Worm (Caenorhabditis elegans) whole organism, dauer: Measurements from ENCODE around the gene cah-4.

ENCODE experiments used
- unc-62 ChIP-seq: sonication (generic microtip); optimal IDR thresholded peaks from 2 replicates; lab custom pipeline; 2017; ENCODE audit warnings: missing biosample characterization, missing genetic modification reagents, missing genetic modification characterization

cah-4 gene

ce11 chrX:13556066-13556465, 13.7 kb downstream of the cah-4 start, which contains the start of gene glb-20:
glb-20 (minus strand) TSS chrX:13556166.
- no peak for TF ChIP-seq unc-62 (GFP tag; lab: Kevin White, UChicago)

- no peak for TF ChIP-seq unc-62 (GFP tag; lab: Kevin White, UChicago)
Observed at ce11 chrX:13558667-13559066, 16.3 kb downstream of the cah-4 start.

- TF ChIP-seq unc-62 (GFP tag; lab: Kevin White, UChicago) = no peak
Observed at ce11 chrX:13561954-13562353, 19.6 kb downstream of the cah-4 start.

ce11 chrX:13566436-13566835, 24.1 kb downstream of the cah-4 start, which contains the start of gene R01E6.2:
R01E6.2 (minus strand) TSS chrX:13566536.
- TF ChIP-seq unc-62 (GFP tag; lab: Kevin White, UChicago) = no peak

- no peak for TF ChIP-seq unc-62 (GFP tag; lab: Kevin White, UChicago)
Observed at ce11 chrX:13569854-13570253, 27.5 kb downstream of the cah-4 start, which contains the start of gene R01E6.7. R01E6.7 (minus strand) TSS chrX:13569954.

ce11 chrX:13574029-13574428, 31.7 kb downstream of the cah-4 start:
- no peak for TF ChIP-seq unc-62 (GFP tag; lab: Kevin White, UChicago)

ce11 chrX:13578483-13578882, 36.1 kb downstream of the cah-4 start, which contains the start of gene F54B11.11:
F54B11.11 (plus strand) TSS chrX:13578783.
- no peak for TF ChIP-seq unc-62 (GFP tag; lab: Kevin White, UChicago)

- no peak for TF ChIP-seq unc-62 (GFP tag; lab: Kevin White, UChicago)
Observed at ce11 chrX:13581820-13582219, 39.4 kb downstream of the cah-4 start, which contains the start of gene F54B11.10. F54B11.10 (plus strand) TSS chrX:13582120.

ce11 chrX:13583895-13584344, 41.5 kb downstream of the cah-4 start:
- no peak for TF ChIP-seq unc-62 (GFP tag; lab: Kevin White, UChicago)

ce11 chrX:13584725-13585371, 42.5 kb downstream of the cah-4 start, which contains the start of gene unc-84:
unc-84 (plus strand) TSS chrX:13584775.
- no peak for TF ChIP-seq unc-62 (GFP tag; lab: Kevin White, UChicago)

ce11 chrX:13589735-13590134, 47.4 kb downstream of the cah-4 start, which contains the start of gene col-9:
col-9 (plus strand) TSS chrX:13590035.
- no peak for TF ChIP-seq unc-62 (GFP tag; lab: Kevin White, UChicago)

ce11 chrX:13590688-13591087, 48.3 kb downstream of the cah-4 start:
- no peak for TF ChIP-seq unc-62 (GFP tag; lab: Kevin White, UChicago)

- TF ChIP-seq unc-62 (GFP tag; lab: Kevin White, UChicago) = no peak
Observed at ce11 chrX:13591175-13591574, 48.8 kb downstream of the cah-4 start, which contains the start of gene col-44. col-44 (plus strand) TSS chrX:13591475.

- TF ChIP-seq unc-62 (GFP tag; lab: Kevin White, UChicago) = no peak
Observed at ce11 chrX:13591953-13592352, 49.6 kb downstream of the cah-4 start.

ce11 chrX:13592367-13592766, 50.0 kb downstream of the cah-4 start, which contains the start of gene F54B11.4:
F54B11.4 (plus strand) TSS chrX:13592667.
- TF ChIP-seq unc-62 (GFP tag; lab: Kevin White, UChicago) = no peak
